Fruit fly (Drosophila melanogaster) whole organism, adult: ENCODE data around the gene Clic.

ENCODE experiments used
- CG11617 ChIP-seq: fragments of 200-800 bp; sonication (Bioruptor generic); optimal IDR thresholded peaks from 2 replicates; lab custom pipeline; 2017; ENCODE audit warnings: mild to moderate bottlenecking, missing biosample characterization, missing genetic modification reagents, missing genetic modification characterization
- CG12768 ChIP-seq: fragments of 200-800 bp; sonication (Bioruptor generic); optimal IDR thresholded peaks from 2 replicates; lab custom pipeline; 2017; ENCODE audit warnings: missing biosample characterization, missing genetic modification characterization, mild to moderate bottlenecking, moderate library complexity, missing genetic modification reagents
- CG14711 ChIP-seq: fragments of 200-800 bp; sonication (Bioruptor generic); optimal IDR thresholded peaks from 2 replicates; lab custom pipeline; 2018; ENCODE audit warnings: missing biosample characterization, mild to moderate bottlenecking, missing genetic modification characterization, moderate library complexity
- CG1620 ChIP-seq: fragments of 200-800 bp; sonication (Bioruptor generic); optimal IDR thresholded peaks from 2 replicates; lab custom pipeline; 2016; ENCODE audit warnings: missing biosample characterization, missing genetic modification characterization
- CG33017 ChIP-seq: fragments of 200-800 bp; sonication (Bioruptor generic); optimal IDR thresholded peaks from 2 replicates; lab custom pipeline; 2018; ENCODE audit warnings: missing biosample characterization, mild to moderate bottlenecking, missing genetic modification characterization, moderate library complexity
- CG7045 ChIP-seq: fragments of 200-800 bp; sonication (Bioruptor generic); optimal IDR thresholded peaks from 2 replicates; lab custom pipeline; 2017; ENCODE audit warnings: missing biosample characterization, mild to moderate bottlenecking, missing genetic modification characterization
- CG7101 ChIP-seq: fragments of 200-800 bp; sonication (Bioruptor generic); optimal IDR thresholded peaks from 2 replicates; lab custom pipeline; 2018; ENCODE audit warnings: missing biosample characterization, mild to moderate bottlenecking, missing genetic modification characterization, moderate library complexity
- Clk ChIP-seq: fragments of 200-800 bp; sonication (Bioruptor generic); optimal IDR thresholded peaks from 2 replicates; lab custom pipeline; 2017; ENCODE audit warnings: missing biosample characterization, missing genetic modification characterization
- Hr96 ChIP-seq: fragments of 200-800 bp; sonication (Bioruptor generic); optimal IDR thresholded peaks from 2 replicates; lab custom pipeline; 2016; ENCODE audit warnings: missing biosample characterization, missing genetic modification characterization
- Mnt ChIP-seq: fragments of 200-800 bp; sonication (Bioruptor generic); optimal IDR thresholded peaks from 2 replicates; lab custom pipeline; 2016; ENCODE audit warnings: missing biosample characterization, mild to moderate bottlenecking, missing genetic modification characterization
- bab1 ChIP-seq: fragments of 200-800 bp; sonication (Bioruptor generic); optimal IDR thresholded peaks from 3 replicates; lab custom pipeline; 2019; ENCODE audit warnings: missing biosample characterization, mild to moderate bottlenecking, missing genetic modification characterization, moderate library complexity
- cic ChIP-seq: fragments of 200-800 bp; sonication (Bioruptor generic); optimal IDR thresholded peaks from 2 replicates; lab custom pipeline; 2017; ENCODE audit warnings: missing biosample characterization, mild to moderate bottlenecking, missing genetic modification characterization, moderate library complexity
- kay ChIP-seq: fragments of 200-800 bp; sonication (Bioruptor generic); peaks from one replicate; lab custom pipeline; 2016; ENCODE audit warnings: missing biosample characterization, missing genetic modification characterization, borderline replicate concordance
- ovo ChIP-seq: fragments of 200-800 bp; sonication (Bioruptor generic); optimal IDR thresholded peaks from 2 replicates; lab custom pipeline; 2016; ENCODE audit warnings: missing biosample characterization, missing genetic modification characterization
- pad ChIP-seq: fragments of 200-800 bp; sonication (Bioruptor generic); optimal IDR thresholded peaks from 3 replicates; lab custom pipeline; 2017; ENCODE audit warnings: missing biosample characterization, missing genetic modification characterization, mild to moderate bottlenecking, moderate library complexity, missing genetic modification reagents

The Clic gene

dm6 chrX:13764397-13765119, 57.5 kb downstream of the Clic start:
- TF ChIP-seq CG33017 (tag; lab: Kevin White, UChicago) = peak; percentile 48
- no peak for TF ChIP-seq pad (GFP tag; lab: Kevin White, UChicago)
- TF ChIP-seq CG11617 = peak; percentile 27
- peak; percentile 61 for TF ChIP-seq bab1 (GFP tag; lab: Kevin White, UChicago)
- TF ChIP-seq CG12768 (GFP tag; lab: Kevin White, UChicago) = no peak
- TF ChIP-seq CG7101 (tag; lab: Kevin White, UChicago) = peak; percentile 60
- peak; percentile 35 for TF ChIP-seq cic
- no peak for TF ChIP-seq Clk (GFP tag; lab: Kevin White, UChicago)
- no peak for TF ChIP-seq CG7045 (GFP tag; lab: Kevin White, UChicago)
- peak; percentile 81 for TF ChIP-seq kay
- peak; percentile 58 for TF ChIP-seq CG14711 (tag; lab: Kevin White, UChicago)
- TF ChIP-seq ovo (GFP tag; lab: Kevin White, UChicago) = no peak
- TF ChIP-seq CG1620 (GFP tag; lab: Kevin White, UChicago) = no peak
- no peak for TF ChIP-seq Hr96 (GFP tag; lab: Kevin White, UChicago)
- TF ChIP-seq Mnt (GFP tag; lab: Kevin White, UChicago) = peak; percentile 70
